Worm (Caenorhabditis elegans) whole organism, late embryonic: Measurements from ENCODE around the gene srv-30.

Source experiments
- elt-2 ChIP-seq: sonication (generic microtip); optimal IDR thresholded peaks from 2 replicates; lab custom pipeline; 2016; ENCODE audit warnings: missing genetic modification reagents, missing genetic modification characterization, missing compliant biosample characterization
- nhr-232 ChIP-seq: sonication (generic microtip); optimal IDR thresholded peaks from 2 replicates; lab custom pipeline; 2016; ENCODE audit warnings: missing genetic modification characterization, missing compliant biosample characterization
- unc-42 ChIP-seq: sonication (generic microtip); optimal IDR thresholded peaks from 2 replicates; lab custom pipeline; 2016; ENCODE audit warnings: missing genotype, missing genetic modification characterization, missing compliant biosample characterization

ce11 chrIV:6230560-6231073 is 38.6 kb downstream of the srv-30 start, which contains the start of gene F58F9.4:
- TF ChIP-seq unc-42 (no peak), nhr-232 (tag; lab: Kevin White, UChicago) (no peak), elt-2 (no peak)
